Fruit fly (Drosophila melanogaster) whole organism, embryonic: ENCODE measurements around the gene CG18171.

Experiments used
- B-H1 ChIP-seq: fragments of 200-800 bp; sonication (Bioruptor generic); IDR thresholded peaks from 3 replicates; pipeline ENCODE4 v1.3.6; 2022; ENCODE audit warnings: missing biosample characterization, missing genetic modification characterization
- BEAF-32 ChIP-seq: fragments of 200-800 bp; sonication (Bioruptor generic); optimal IDR thresholded peaks from 3 replicates; lab custom pipeline; 2017; ENCODE audit warnings: missing biosample characterization, missing genetic modification characterization, mild to moderate bottlenecking, moderate library complexity, missing genetic modification reagents
- Bgb ChIP-seq: fragments of 200-800 bp; sonication (Bioruptor generic); IDR thresholded peaks from 2 replicates; pipeline ENCODE4 v1.3.6; 2022; ENCODE audit warnings: missing biosample characterization, missing genetic modification characterization; ENCODE audit not compliant: partially characterized antibody
- C15 ChIP-seq: fragments of 200-800 bp; sonication (Bioruptor generic); IDR thresholded peaks from 3 replicates; pipeline ENCODE4 v1.3.6; 2022; ENCODE audit warnings: missing biosample characterization, missing genetic modification characterization
- CG10543 ChIP-seq: fragments of 200-800 bp; sonication (Bioruptor generic); optimal IDR thresholded peaks from 3 replicates; lab custom pipeline; 2017; ENCODE audit warnings: missing biosample characterization, mild to moderate bottlenecking, missing genetic modification characterization, moderate library complexity
- CG11456 ChIP-seq: fragments of 200-800 bp; sonication (Bioruptor generic); IDR thresholded peaks from 3 replicates; pipeline ENCODE4 v1.3.6; 2022; ENCODE audit warnings: missing biosample characterization, missing genetic modification characterization
- CG15601 ChIP-seq: fragments of 200-800 bp; sonication (Bioruptor generic); optimal IDR thresholded peaks from 3 replicates; lab custom pipeline; 2019; ENCODE audit warnings: missing biosample characterization, mild to moderate bottlenecking, missing genetic modification characterization, moderate library complexity
- CG17328 ChIP-seq: fragments of 200-800 bp; sonication (Bioruptor generic); IDR thresholded peaks from 2 replicates; pipeline ENCODE4 v1.3.6; 2022; ENCODE audit warnings: missing biosample characterization, missing genetic modification characterization
- CG1792 ChIP-seq: fragments of 200-800 bp; sonication (Bioruptor generic); optimal IDR thresholded peaks from 2 replicates; lab custom pipeline; 2016; ENCODE audit warnings: missing biosample characterization, missing genetic modification characterization
- CG18262 ChIP-seq: fragments of 200-800 bp; optimal IDR thresholded peaks from 3 replicates; lab custom pipeline; 2019; ENCODE audit warnings: missing biosample characterization, mild to moderate bottlenecking, missing genetic modification characterization, moderate library complexity
- CG2202 ChIP-seq: fragments of 200-800 bp; sonication (Bioruptor generic); optimal IDR thresholded peaks from 2 replicates; lab custom pipeline; 2018; ENCODE audit warnings: missing biosample characterization, mild to moderate bottlenecking, missing genetic modification characterization
- CG30020 ChIP-seq: fragments of 200-800 bp; optimal IDR thresholded peaks from 2 replicates; lab custom pipeline; 2019; ENCODE audit warnings: missing biosample characterization, mild to moderate bottlenecking, missing genetic modification characterization, moderate library complexity
- CG3407 ChIP-seq: fragments of 200-800 bp; sonication (Bioruptor generic); optimal IDR thresholded peaks from 2 replicates; lab custom pipeline; 2018; ENCODE audit warnings: missing biosample characterization, mild to moderate bottlenecking, missing genetic modification characterization
- CG34224 ChIP-seq: fragments of 200-800 bp; sonication (Bioruptor generic); IDR thresholded peaks from 3 replicates; pipeline ENCODE4 v1.3.6; 2022; ENCODE audit warnings: missing biosample characterization, missing genetic modification characterization; ENCODE audit not compliant: partially characterized antibody
- CG6654 ChIP-seq: fragments of 200-800 bp; sonication (Bioruptor generic); optimal IDR thresholded peaks from 2 replicates; lab custom pipeline; 2017; ENCODE audit warnings: missing biosample characterization, mild to moderate bottlenecking, missing genetic modification characterization
- CG6689 ChIP-seq: fragments of 200-800 bp; sonication (Bioruptor generic); IDR thresholded peaks from 2 replicates; pipeline ENCODE4 v1.3.6; 2022; ENCODE audit warnings: missing biosample characterization, missing genetic modification characterization
- CG6813 ChIP-seq: fragments of 200-800 bp; sonication (Bioruptor generic); optimal IDR thresholded peaks from 2 replicates; lab custom pipeline; 2017; ENCODE audit warnings: missing biosample characterization, missing genetic modification characterization, mild to moderate bottlenecking, moderate library complexity, missing genetic modification reagents
- CG9215 ChIP-seq: fragments of 200-800 bp; sonication (Bioruptor generic); IDR thresholded peaks from 2 replicates; pipeline ENCODE4 v1.3.6; 2022; ENCODE audit warnings: missing biosample characterization, missing genetic modification characterization
- CG9797 ChIP-seq: fragments of 200-800 bp; sonication (Bioruptor generic); optimal IDR thresholded peaks from 3 replicates; lab custom pipeline; 2018; ENCODE audit warnings: missing biosample characterization, mild to moderate bottlenecking, missing genetic modification characterization
- E2f2 ChIP-seq: fragments of 200-800 bp; sonication (Bioruptor generic); IDR thresholded peaks from 2 replicates; pipeline ENCODE4 v1.3.6; 2022; ENCODE audit warnings: missing biosample characterization, missing genetic modification characterization
- HLHmδ ChIP-seq: fragments of 200-800 bp; sonication (Bioruptor generic); optimal IDR thresholded peaks from 2 replicates; lab custom pipeline; 2018; ENCODE audit warnings: missing biosample characterization, mild to moderate bottlenecking, missing genetic modification characterization, moderate library complexity
- Hr3 ChIP-seq: fragments of 200-800 bp; sonication (Bioruptor generic); optimal IDR thresholded peaks from 3 replicates; lab custom pipeline; 2016; ENCODE audit warnings: missing biosample characterization, missing genetic modification characterization
- Hr39 ChIP-seq: fragments of >200 bp; optimal IDR thresholded peaks from 2 replicates; lab custom pipeline; 2017
- Lim3 ChIP-seq: fragments of 200-800 bp; sonication (Bioruptor generic); IDR thresholded peaks from 2 replicates; pipeline ENCODE4 v1.3.6; 2022; ENCODE audit warnings: missing biosample characterization, missing genetic modification characterization
- Pdp1 ChIP-seq, 2 experiments: fragments of 200-800 bp; sonication (Bioruptor generic); optimal IDR thresholded peaks; 3 replicates each; lab custom pipeline; 2016; ENCODE audit warnings: missing biosample characterization in 2 of 2, missing genetic modification characterization in 2 of 2, mild to moderate bottlenecking in 1 of 2, moderate library complexity in 1 of 2
- Scr ChIP-seq: fragments of 200-800 bp; sonication (Bioruptor generic); IDR thresholded peaks from 2 replicates; pipeline ENCODE4 v1.3.6; 2022; ENCODE audit warnings: missing biosample characterization, missing genetic modification characterization; ENCODE audit not compliant: partially characterized antibody
- Side ChIP-seq: fragments of 200-800 bp; sonication (Bioruptor generic); optimal IDR thresholded peaks from 2 replicates; lab custom pipeline; 2016; ENCODE audit warnings: missing biosample characterization, missing genetic modification characterization
- Xbp1 ChIP-seq: fragments of 200-800 bp; sonication (Bioruptor generic); optimal IDR thresholded peaks from 3 replicates; lab custom pipeline; 2016; ENCODE audit warnings: missing biosample characterization, mild to moderate bottlenecking, missing genetic modification characterization
- bab2 ChIP-seq: fragments of 200-800 bp; sonication (Bioruptor generic); optimal IDR thresholded peaks from 2 replicates; lab custom pipeline; 2016; ENCODE audit warnings: missing biosample characterization, missing genetic modification characterization
- da ChIP-seq: fragments of 200-800 bp; sonication (Bioruptor generic); optimal IDR thresholded peaks from 2 replicates; lab custom pipeline; 2016; ENCODE audit warnings: missing biosample characterization, missing genetic modification characterization
- fu2 ChIP-seq: fragments of 200-800 bp; sonication (Bioruptor generic); optimal IDR thresholded peaks from 2 replicates; lab custom pipeline; 2016; ENCODE audit warnings: missing biosample characterization, missing genetic modification characterization
- hb ChIP-seq: fragments of 200-800 bp; sonication (Bioruptor generic); IDR thresholded peaks from 3 replicates; pipeline ENCODE4 v1.3.6; 2022; ENCODE audit warnings: missing biosample characterization, missing genetic modification characterization; ENCODE audit not compliant: partially characterized antibody
- hbn ChIP-seq: fragments of 200-800 bp; sonication (Bioruptor generic); IDR thresholded peaks from 2 replicates; pipeline ENCODE4 v1.3.6; 2022; ENCODE audit warnings: missing biosample characterization, missing genetic modification characterization; ENCODE audit not compliant: partially characterized antibody
- mld ChIP-seq: fragments of 200-800 bp; sonication (Bioruptor generic); IDR thresholded peaks from 3 replicates; pipeline ENCODE4 v1.3.6; 2022; ENCODE audit warnings: missing biosample characterization, missing genetic modification characterization; ENCODE audit not compliant: partially characterized antibody
- nerfin-1 ChIP-seq: fragments of 200-800 bp; sonication (Bioruptor generic); optimal IDR thresholded peaks from 3 replicates; lab custom pipeline; 2019; ENCODE audit warnings: missing biosample characterization, mild to moderate bottlenecking, missing genetic modification characterization, moderate library complexity
- pfk ChIP-seq: fragments of 200-800 bp; sonication (Bioruptor generic); optimal IDR thresholded peaks from 2 replicates; lab custom pipeline; 2018; ENCODE audit warnings: missing biosample characterization, mild to moderate bottlenecking, missing genetic modification characterization, moderate library complexity
- prd ChIP-seq, 3 experiments: fragments of >200 bp in 2 of 3; fragments of 200-800 bp in 1 of 3; sonication (Bioruptor generic) in 1 of 3; optimal IDR thresholded peaks in 2 of 3; IDR thresholded peaks in 1 of 3; 2 replicates in 2 of 3; 3 replicates in 1 of 3; pipeline versions ENCODE4 v1.3.6 to Lab custom; 2017 to 2022; ENCODE audit warnings: missing biosample characterization in 1 of 3, missing genetic modification characterization in 1 of 3
- psq ChIP-seq: fragments of 200-800 bp; sonication (Bioruptor generic); optimal IDR thresholded peaks from 2 replicates; lab custom pipeline; 2017; ENCODE audit warnings: missing biosample characterization, missing genetic modification characterization
- ranshi ChIP-seq: fragments of 200-800 bp; sonication (Bioruptor generic); IDR thresholded peaks from 2 replicates; pipeline ENCODE4 v1.3.6; 2022; ENCODE audit warnings: missing biosample characterization, missing genetic modification characterization
- rib ChIP-seq: fragments of 200-800 bp; sonication (Bioruptor generic); IDR thresholded peaks from 2 replicates; pipeline ENCODE4 v1.3.6; 2022; ENCODE audit warnings: missing biosample characterization, missing genetic modification characterization
- ro ChIP-seq: fragments of 200-800 bp; sonication (Bioruptor generic); IDR thresholded peaks from 2 replicates; pipeline ENCODE4 v1.3.6; 2022; ENCODE audit warnings: missing biosample characterization, missing genetic modification characterization
- run ChIP-seq: fragments of 200-800 bp; sonication (Bioruptor generic); optimal IDR thresholded peaks from 3 replicates; lab custom pipeline; 2018; ENCODE audit warnings: missing biosample characterization, mild to moderate bottlenecking, missing genetic modification characterization
- salm ChIP-seq: fragments of 200-800 bp; sonication (Bioruptor generic); optimal IDR thresholded peaks from 2 replicates; lab custom pipeline; 2018; ENCODE audit warnings: missing biosample characterization, mild to moderate bottlenecking, missing genetic modification characterization
- sr ChIP-seq: fragments of 200-800 bp; sonication (Bioruptor generic); IDR thresholded peaks from 3 replicates; pipeline ENCODE4 v1.3.6; 2022; ENCODE audit warnings: missing biosample characterization, missing genetic modification characterization
- tio ChIP-seq: fragments of 200-800 bp; sonication (Bioruptor generic); optimal IDR thresholded peaks from 2 replicates; lab custom pipeline; 2017; ENCODE audit warnings: missing biosample characterization, missing genetic modification characterization, inconsistent platforms
- trem ChIP-seq: fragments of 200-800 bp; optimal IDR thresholded peaks from 3 replicates; lab custom pipeline; 2019; ENCODE audit warnings: missing biosample characterization, mild to moderate bottlenecking, missing genetic modification characterization, moderate library complexity
- wek ChIP-seq: fragments of 200-800 bp; sonication (Bioruptor generic); optimal IDR thresholded peaks from 3 replicates; lab custom pipeline; 2018; ENCODE audit warnings: missing biosample characterization, mild to moderate bottlenecking, missing genetic modification characterization, moderate library complexity
- zf30C ChIP-seq: fragments of 200-800 bp; sonication (Bioruptor generic); optimal IDR thresholded peaks from 3 replicates; lab custom pipeline; 2018; ENCODE audit warnings: missing biosample characterization, mild to moderate bottlenecking, missing genetic modification characterization

Gene CG18171

dm6 chr3L:1746338-1747199 is 23.6 kb upstream of the CG18171 start, which contains the start of gene CG13921 (continued):
- peak; percentile 98 for TF ChIP-seq CG2202
- TF ChIP-seq CG1792 = peak; percentile 99
- TF ChIP-seq CG15601 (tag; lab: Kevin White, UChicago) = peak; percentile 97
- peak; percentile 93 for TF ChIP-seq run (tag; lab: Kevin White, UChicago)
- peak; percentile 97 for TF ChIP-seq da (GFP tag; lab: Kevin White, UChicago)
- TF ChIP-seq CG34224 (GFP tag; lab: Robert Waterston, UW) = no peak
- TF ChIP-seq salm (tag; lab: Kevin White, UChicago) = peak; percentile 97
- TF ChIP-seq BEAF-32 (GFP tag; lab: Kevin White, UChicago) = peak; percentile 28
- peak; percentile 85 for TF ChIP-seq E2f2 (GFP tag; lab: Robert Waterston, UW)
- TF ChIP-seq hbn (GFP tag; lab: Robert Waterston, UW) = no peak
- peak; percentile 96 for TF ChIP-seq psq
- TF ChIP-seq rib (GFP tag; lab: Robert Waterston, UW) = peak; percentile 97
- TF ChIP-seq wek (GFP tag; lab: Kevin White, UChicago) = peak; percentile 95
- peak; percentile 73 for TF ChIP-seq CG9797 (GFP tag; lab: Kevin White, UChicago)
- peak; percentile 97 for TF ChIP-seq trem
- TF ChIP-seq CG9215 = peak; percentile 97
- no peak for TF ChIP-seq HLHmδ (GFP tag; lab: Kevin White, UChicago)
- peak; percentile 99 for TF ChIP-seq Xbp1 (GFP tag; lab: Kevin White, UChicago)
- TF ChIP-seq ro = peak; percentile 91
- TF ChIP-seq Scr (GFP tag; lab: Robert Waterston, UW) = no peak
- TF ChIP-seq Lim3 (GFP tag; lab: Robert Waterston, UW) = peak; percentile 96
- peak; percentile 99 for TF ChIP-seq CG6689 (GFP tag; lab: Robert Waterston, UW)
- TF ChIP-seq sr = peak; percentile 95
- TF ChIP-seq CG17328 (GFP tag; lab: Robert Waterston, UW) = peak; percentile 99
- TF ChIP-seq ranshi (GFP tag; lab: Robert Waterston, UW) = peak; percentile 99
- TF ChIP-seq mld (GFP tag; lab: Robert Waterston, UW) = no peak
- peak; percentile 98 for TF ChIP-seq tio (GFP tag; lab: Kevin White, UChicago)
- peak; percentile 92 for TF ChIP-seq CG6654 (GFP tag; lab: Kevin White, UChicago)
- peak; percentile 98 for TF ChIP-seq B-H1 (GFP tag; lab: Robert Waterston, UW)
- peak; percentile 94 for TF ChIP-seq Side
- peak; percentile 98 for TF ChIP-seq C15 (GFP tag; lab: Robert Waterston, UW)
- peak; percentile 87 for TF ChIP-seq CG30020 (tag; lab: Kevin White, UChicago)
- peak; percentile 98 for TF ChIP-seq CG3407 (GFP tag; lab: Kevin White, UChicago)
- no peak for TF ChIP-seq Bgb (GFP tag; lab: Robert Waterston, UW)
- TF ChIP-seq CG18262 = peak; percentile 100
- peak; percentile 100 for TF ChIP-seq zf30C (GFP tag; lab: Kevin White, UChicago)
- TF ChIP-seq Hr39 = no peak
- TF ChIP-seq nerfin-1 = peak; percentile 98
- TF ChIP-seq bab2 = peak; percentile 99
- peak; percentile 99 for TF ChIP-seq CG11456 (GFP tag; lab: Robert Waterston, UW)
- peak; percentile 97 for TF ChIP-seq fu2 (GFP tag; lab: Kevin White, UChicago)
- peak; percentile 99 to 100 for TF ChIP-seq Pdp1 (GFP tag; optimal IDR thresholded peaks at IDR 0.05; lab: Kevin White, UChicago)
- TF ChIP-seq pfk (GFP tag; lab: Kevin White, UChicago) = peak; percentile 59
- no peak for TF ChIP-seq prd (optimal IDR thresholded peaks at IDR 0.05; lab: Kevin White, UChicago)
- TF ChIP-seq prd (GFP tag; IDR thresholded peaks at IDR 0.05; lab: Robert Waterston, UW) = peak; percentile 100
- TF ChIP-seq hb (GFP tag; lab: Robert Waterston, UW) = no peak
- peak; percentile 99 for TF ChIP-seq CG6813 (GFP tag; lab: Kevin White, UChicago)
- peak; percentile 91 for TF ChIP-seq CG10543 (GFP tag; lab: Kevin White, UChicago)
- peak; percentile 98 for TF ChIP-seq Hr3 (GFP tag; lab: Kevin White, UChicago)
